Worm (Caenorhabditis elegans) whole organism, late embryonic: ENCODE measurements around the gene bus-18.

Experiments
- F13H6.1 ChIP-seq: sonication (generic microtip); optimal IDR thresholded peaks from 2 replicates; lab custom pipeline; 2016; ENCODE audit warnings: missing genetic modification characterization, missing compliant biosample characterization
- ahr-1 ChIP-seq: sonication (generic microtip); optimal IDR thresholded peaks from 2 replicates; lab custom pipeline; 2016; ENCODE audit warnings: missing genetic modification characterization, missing compliant biosample characterization
- ceh-30 ChIP-seq: fragments of 150-350 bp; optimal IDR thresholded peaks from 2 replicates; lab custom pipeline; 2014; ENCODE audit warnings: missing biosample characterization, missing genetic modification characterization
- elt-4 ChIP-seq: sonication (generic microtip); optimal IDR thresholded peaks from 2 replicates; lab custom pipeline; 2016; ENCODE audit warnings: missing genetic modification characterization, missing compliant biosample characterization
- ets-4 ChIP-seq: sonication (generic microtip); optimal IDR thresholded peaks from 2 replicates; lab custom pipeline; 2016; ENCODE audit warnings: missing genetic modification characterization, missing compliant biosample characterization
- fax-1 ChIP-seq: sonication (generic microtip); optimal IDR thresholded peaks from 2 replicates; lab custom pipeline; 2016; ENCODE audit warnings: missing genotype, missing genetic modification characterization, missing compliant biosample characterization
- fkh-6 ChIP-seq: sonication (generic microtip); optimal IDR thresholded peaks from 2 replicates; lab custom pipeline; 2016; ENCODE audit warnings: missing genetic modification characterization, missing compliant biosample characterization
- hlh-8 ChIP-seq: sonication (generic microtip); optimal IDR thresholded peaks from 2 replicates; lab custom pipeline; 2016; ENCODE audit warnings: missing genotype, missing genetic modification characterization, missing compliant biosample characterization
- nhr-11 ChIP-seq: fragments of 150-350 bp; optimal IDR thresholded peaks from 2 replicates; lab custom pipeline; 2014; ENCODE audit warnings: missing biosample characterization, missing genetic modification characterization
- pqm-1 ChIP-seq: sonication (generic microtip); optimal IDR thresholded peaks from 2 replicates; lab custom pipeline; 2016; ENCODE audit warnings: missing genetic modification characterization, missing compliant biosample characterization
- unc-3 ChIP-seq, 2 experiments: fragments of 200-800 bp in 1 of 2; sonication (Bioruptor generic) in 1 of 2; sonication (generic microtip) in 1 of 2; conservative IDR thresholded peaks in 1 of 2; optimal IDR thresholded peaks in 1 of 2; 2 replicates each; pipeline versions ENCODE4 v1.3.6 to Lab custom; 2016 to 2022; ENCODE audit warnings: missing compliant biosample characterization in 2 of 2, missing genetic modification characterization in 2 of 2, missing genetic modification reagents in 1 of 2
- unc-42 ChIP-seq: sonication (generic microtip); optimal IDR thresholded peaks from 2 replicates; lab custom pipeline; 2016; ENCODE audit warnings: missing genotype, missing genetic modification characterization, missing compliant biosample characterization
- ztf-16 ChIP-seq: sonication (generic microtip); optimal IDR thresholded peaks from 2 replicates; lab custom pipeline; 2017; ENCODE audit warnings: missing genetic modification characterization, missing compliant biosample characterization

ce11 chrV:11822461-11822939 is 49.0 kb downstream of the bus-18 start, which contains the start of gene pyc-1:
- TF ChIP-seq elt-4 (tag; lab: Kevin White, UChicago) (no peak), unc-3 (GFP tag; conservative IDR thresholded peaks at IDR 0.05; lab: Robert Waterston, UW) (no peak), unc-3 (tag; optimal IDR thresholded peaks at IDR 0.05; lab: Kevin White, UChicago) (no peak), ets-4 (tag; lab: Kevin White, UChicago) (no peak), F13H6.1 (no peak), fax-1 (tag; lab: Kevin White, UChicago) (no peak), ztf-16 (tag; lab: Kevin White, UChicago) (no peak), pqm-1 (tag; lab: Kevin White, UChicago) (no peak), hlh-8 (tag; lab: Kevin White, UChicago) (no peak), nhr-11 (tag; lab: Kevin White, UChicago) (no peak), ceh-30 (tag; lab: Kevin White, UChicago) (no peak), ahr-1 (no peak), fkh-6 (tag; lab: Kevin White, UChicago) (no peak), unc-42 (no peak)
